Worm (Caenorhabditis elegans) whole organism, young adult: Measurements from ENCODE around the gene sri-54.

Source experiments
- F23B12.7 ChIP-seq: sonication (generic microtip); optimal IDR thresholded peaks from 2 replicates; lab custom pipeline; 2017; ENCODE audit warnings: missing genetic modification characterization, mild to moderate bottlenecking, missing compliant biosample characterization, antibody characterized with exemption, moderate library complexity; ENCODE audit not compliant: insufficient read depth
- F39B2.1 ChIP-seq: fragments of 200-800 bp; sonication (Bioruptor generic); IDR thresholded peaks from 2 replicates; pipeline ENCODE4 v1.3.6; 2022; ENCODE audit warnings: missing genetic modification reagents, missing genetic modification characterization, missing compliant biosample characterization
- F57C9.4 ChIP-seq: sonication (generic microtip); optimal IDR thresholded peaks from 2 replicates; lab custom pipeline; 2017; ENCODE audit warnings: mild to moderate bottlenecking, missing genetic modification characterization, missing compliant biosample characterization
- ama-1 ChIP-seq, 3 experiments: fragments of 150-350 bp in 1 of 3; sonication (generic microtip) in 2 of 3; optimal IDR thresholded peaks; 2 replicates each; lab custom pipeline; 2014 to 2018; ENCODE audit warnings: missing biosample characterization in 2 of 3, missing genetic modification characterization in 2 of 3, missing genetic modification reagents in 2 of 3
- attf-6 ChIP-seq: fragments of 200-800 bp; sonication (Bioruptor generic); IDR thresholded peaks from 2 replicates; pipeline ENCODE4 v1.3.6; 2022; ENCODE audit warnings: missing genetic modification reagents, missing genetic modification characterization, missing compliant biosample characterization
- bed-1 ChIP-seq: fragments of 200-800 bp; sonication (Bioruptor generic); IDR thresholded peaks from 2 replicates; pipeline ENCODE4 v1.3.6; 2022; ENCODE audit warnings: missing genetic modification reagents, missing genetic modification characterization, missing compliant biosample characterization
- egl-18 ChIP-seq: fragments of 200-800 bp; sonication (Bioruptor generic); IDR thresholded peaks from 2 replicates; pipeline ENCODE4 v1.3.6; 2022; ENCODE audit warnings: missing genetic modification reagents, missing genetic modification characterization, missing compliant biosample characterization
- ets-4 ChIP-seq: fragments of 200-800 bp; sonication (Bioruptor generic); optimal IDR thresholded peaks from 2 replicates; lab custom pipeline; 2018; ENCODE audit warnings: mild to moderate bottlenecking, missing genetic modification characterization, missing compliant biosample characterization
- lag-1 ChIP-seq: fragments of 200-800 bp; sonication (Bioruptor generic); IDR thresholded peaks from 2 replicates; pipeline ENCODE4 v1.3.6; 2022; ENCODE audit warnings: missing genetic modification reagents, missing genetic modification characterization, missing compliant biosample characterization
- snpc-3.4 ChIP-seq: sonication (generic microtip); optimal IDR thresholded peaks from 2 replicates; lab custom pipeline; 2017; ENCODE audit warnings: missing genetic modification characterization, mild to moderate bottlenecking, missing compliant biosample characterization, antibody characterized with exemption, moderate library complexity, missing genotype, missing genetic modification reagents
- tlf-1 ChIP-seq: fragments of 200-800 bp; sonication (Bioruptor generic); optimal IDR thresholded peaks from 2 replicates; lab custom pipeline; 2018; ENCODE audit warnings: mild to moderate bottlenecking, missing genetic modification characterization, missing compliant biosample characterization
- unc-62 ChIP-seq: fragments of 150-350 bp; optimal IDR thresholded peaks from 2 replicates; lab custom pipeline; 2014; ENCODE audit warnings: missing biosample characterization, missing genetic modification reagents, missing genetic modification characterization
- ztf-3 ChIP-seq: fragments of 200-800 bp; sonication (Bioruptor generic); optimal IDR thresholded peaks from 2 replicates; lab custom pipeline; 2018; ENCODE audit warnings: mild to moderate bottlenecking, missing genetic modification characterization, missing compliant biosample characterization

DNA sequence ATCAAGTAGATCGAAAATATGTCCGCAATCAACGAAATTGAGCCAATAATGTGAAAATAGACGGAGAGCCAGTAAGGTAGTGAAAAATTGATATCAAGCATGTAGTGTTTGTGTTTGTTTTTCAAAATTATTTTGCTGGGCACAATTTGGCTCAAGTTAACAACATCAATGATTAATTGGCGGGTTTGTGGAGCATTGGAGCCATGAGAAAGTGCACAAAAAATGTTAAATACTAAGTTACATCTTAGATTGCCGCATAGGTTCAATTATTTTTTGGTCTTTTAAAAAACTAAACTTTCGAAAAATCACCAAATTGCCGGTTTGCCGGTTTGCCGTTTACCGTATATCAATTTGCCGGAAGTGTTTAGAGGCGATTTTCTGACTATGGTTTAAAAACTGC lies at the start of gene sri-54:
- TF ChIP-seq ama-1 (optimal IDR thresholded peaks at IDR 0.05; lab: Kevin White, UChicago) (no peak), ama-1 (GFP tag; optimal IDR thresholded peaks at IDR 0.05; lab: Kevin White, UChicago) (no peak), F57C9.4 (tag; lab: Kevin White, UChicago) (no peak), bed-1 (GFP tag; lab: Robert Waterston, UW) (no peak), F39B2.1 (no peak), ztf-3 (GFP tag; lab: Kevin White, UChicago) (no peak), F23B12.7 (tag; lab: Kevin White, UChicago) (no peak), tlf-1 (no peak), attf-6 (GFP tag; lab: Robert Waterston, UW) (no peak), unc-62 (GFP tag; lab: Kevin White, UChicago) (no peak), egl-18 (GFP tag; lab: Robert Waterston, UW) (no peak), lag-1 (GFP tag; lab: Robert Waterston, UW) (no peak), snpc-3.4 (tag; lab: Kevin White, UChicago) (no peak), ets-4 (GFP tag; lab: Kevin White, UChicago) (no peak)
